Fruit fly (Drosophila melanogaster) whole organism, prepupa: ENCODE data around the gene p23.

Experiments used
- Blimp-1 ChIP-seq: fragments of 200-800 bp; sonication (Bioruptor generic); optimal IDR thresholded peaks from 3 replicates; lab custom pipeline; 2017; ENCODE audit warnings: missing biosample characterization, missing genetic modification characterization, mild to moderate bottlenecking, moderate library complexity, missing genetic modification reagents
- CG10631 ChIP-seq: fragments of 200-800 bp; sonication (Bioruptor generic); optimal IDR thresholded peaks from 2 replicates; lab custom pipeline; 2016; ENCODE audit warnings: missing biosample characterization, missing genetic modification characterization
- CG10669 ChIP-seq: fragments of 200-800 bp; sonication (Bioruptor generic); optimal IDR thresholded peaks from 3 replicates; lab custom pipeline; 2018; ENCODE audit warnings: missing biosample characterization, mild to moderate bottlenecking, missing genetic modification characterization, moderate library complexity
- CG11902 ChIP-seq: fragments of 200-800 bp; sonication (Bioruptor generic); optimal IDR thresholded peaks from 3 replicates; lab custom pipeline; 2016; ENCODE audit warnings: missing biosample characterization, missing genetic modification characterization
- CG15336 ChIP-seq: fragments of 200-800 bp; sonication (Bioruptor generic); IDR thresholded peaks from 2 replicates; pipeline ENCODE4 v1.3.6; 2022; ENCODE audit warnings: missing biosample characterization, missing genetic modification characterization
- CG1621 ChIP-seq: fragments of 200-800 bp; sonication (Bioruptor generic); optimal IDR thresholded peaks from 3 replicates; lab custom pipeline; 2018; ENCODE audit warnings: missing biosample characterization, mild to moderate bottlenecking, missing genetic modification characterization
- CG16779 ChIP-seq: fragments of 200-800 bp; sonication (Bioruptor generic); optimal IDR thresholded peaks from 3 replicates; lab custom pipeline; 2017; ENCODE audit warnings: missing biosample characterization, mild to moderate bottlenecking, missing genetic modification characterization
- CG3032 ChIP-seq: fragments of 200-800 bp; optimal IDR thresholded peaks from 2 replicates; lab custom pipeline; 2019; ENCODE audit warnings: missing biosample characterization, mild to moderate bottlenecking, missing genetic modification characterization, moderate library complexity
- CG31627 ChIP-seq: fragments of 200-800 bp; sonication (Bioruptor generic); optimal IDR thresholded peaks from 3 replicates; lab custom pipeline; 2016; ENCODE audit warnings: missing biosample characterization, missing genetic modification characterization
- CG32006 ChIP-seq: fragments of 200-800 bp; sonication (Bioruptor generic); optimal IDR thresholded peaks from 3 replicates; lab custom pipeline; 2017; ENCODE audit warnings: missing biosample characterization, mild to moderate bottlenecking, missing genetic modification characterization
- CG34406 ChIP-seq: fragments of 200-800 bp; sonication (Bioruptor generic); optimal IDR thresholded peaks from 3 replicates; lab custom pipeline; 2016; ENCODE audit warnings: missing biosample characterization, missing genetic modification characterization
- CG3919 ChIP-seq: fragments of 200-800 bp; sonication (Bioruptor generic); optimal IDR thresholded peaks from 3 replicates; lab custom pipeline; 2016; ENCODE audit warnings: missing biosample characterization, missing genetic modification characterization
- CG4318 ChIP-seq: fragments of 200-800 bp; sonication (Bioruptor generic); optimal IDR thresholded peaks from 3 replicates; lab custom pipeline; 2017; ENCODE audit warnings: missing biosample characterization, mild to moderate bottlenecking, missing genetic modification characterization
- CG6276 ChIP-seq: fragments of 200-800 bp; sonication (Bioruptor generic); optimal IDR thresholded peaks from 2 replicates; lab custom pipeline; 2017; ENCODE audit warnings: missing biosample characterization, mild to moderate bottlenecking, missing genetic modification characterization
- CG6792 ChIP-seq: fragments of 200-800 bp; sonication (Bioruptor generic); optimal IDR thresholded peaks from 3 replicates; lab custom pipeline; 2016; ENCODE audit warnings: missing biosample characterization, missing genetic modification characterization
- CG6808 ChIP-seq: fragments of 200-800 bp; sonication (Bioruptor generic); optimal IDR thresholded peaks from 3 replicates; lab custom pipeline; 2017; ENCODE audit warnings: missing biosample characterization, missing genetic modification characterization, mild to moderate bottlenecking, moderate library complexity, missing genetic modification reagents
- CG6854 ChIP-seq: fragments of 200-800 bp; sonication (Bioruptor generic); optimal IDR thresholded peaks from 2 replicates; lab custom pipeline; 2017; ENCODE audit warnings: missing biosample characterization, mild to moderate bottlenecking, missing genetic modification characterization
- CG7368 ChIP-seq: fragments of 200-800 bp; sonication (Bioruptor generic); optimal IDR thresholded peaks from 3 replicates; lab custom pipeline; 2016; ENCODE audit warnings: missing biosample characterization, missing genetic modification characterization
- CG8119 ChIP-seq: fragments of 200-800 bp; sonication (Bioruptor generic); IDR thresholded peaks from 3 replicates; pipeline ENCODE4 v1.3.6; 2022; ENCODE audit warnings: missing biosample characterization, missing genetic modification characterization
- CG8319 ChIP-seq: fragments of 200-800 bp; sonication (Bioruptor generic); optimal IDR thresholded peaks from 3 replicates; lab custom pipeline; 2016; ENCODE audit warnings: missing biosample characterization, missing genetic modification characterization
- CG8632 ChIP-seq: fragments of 200-800 bp; sonication (Bioruptor generic); optimal IDR thresholded peaks from 3 replicates; lab custom pipeline; 2016; ENCODE audit warnings: missing biosample characterization, missing genetic modification characterization
- CG9139 ChIP-seq: fragments of 200-800 bp; sonication (Bioruptor generic); optimal IDR thresholded peaks from 3 replicates; lab custom pipeline; 2017; ENCODE audit warnings: missing biosample characterization, mild to moderate bottlenecking, missing genetic modification characterization
- Eip78C ChIP-seq: fragments of 200-800 bp; sonication (Bioruptor generic); peaks from one replicate; lab custom pipeline; 2016; ENCODE audit warnings: missing biosample characterization, missing genetic modification characterization
- Eip93F ChIP-seq: fragments of 200-800 bp; sonication (Bioruptor generic); optimal IDR thresholded peaks from 2 replicates; lab custom pipeline; 2016; ENCODE audit warnings: missing biosample characterization, mild to moderate bottlenecking, missing genetic modification characterization
- Ets21C ChIP-seq: fragments of 200-800 bp; sonication (Bioruptor generic); optimal IDR thresholded peaks from 3 replicates; lab custom pipeline; 2016; ENCODE audit warnings: missing biosample characterization, missing genetic modification characterization
- Ets96B ChIP-seq: fragments of 200-800 bp; optimal IDR thresholded peaks from 2 replicates; lab custom pipeline; 2019; ENCODE audit warnings: missing biosample characterization, mild to moderate bottlenecking, missing genetic modification characterization, moderate library complexity
- Gug ChIP-seq: fragments of 200-800 bp; sonication (Bioruptor generic); IDR thresholded peaks from 2 replicates; pipeline ENCODE4 v1.3.6; 2022; ENCODE audit warnings: missing biosample characterization, missing genetic modification characterization
- Hr38 ChIP-seq: sonication (Bioruptor generic); optimal IDR thresholded peaks from 2 replicates; lab custom pipeline; 2016; ENCODE audit warnings: missing biosample characterization, missing genetic modification characterization
- Hr39 ChIP-seq: fragments of 200-800 bp; sonication (Bioruptor generic); optimal IDR thresholded peaks from 2 replicates; lab custom pipeline; 2016; ENCODE audit warnings: missing biosample characterization, missing genetic modification characterization
- Hr4 ChIP-seq: fragments of 200-800 bp; sonication (Bioruptor generic); optimal IDR thresholded peaks from 3 replicates; lab custom pipeline; 2016; ENCODE audit warnings: missing biosample characterization, missing genetic modification characterization
- Lpt ChIP-seq: fragments of 200-800 bp; sonication (Bioruptor generic); optimal IDR thresholded peaks from 3 replicates; lab custom pipeline; 2016; ENCODE audit warnings: missing biosample characterization, missing genetic modification characterization
- Met ChIP-seq: fragments of 200-800 bp; sonication (Bioruptor generic); optimal IDR thresholded peaks from 3 replicates; lab custom pipeline; 2016; ENCODE audit warnings: missing biosample characterization, missing genetic modification characterization
- OdsH ChIP-seq: fragments of 200-800 bp; sonication (Bioruptor generic); optimal IDR thresholded peaks from 3 replicates; lab custom pipeline; 2016; ENCODE audit warnings: missing biosample characterization, missing genetic modification characterization
- Smox ChIP-seq: fragments of 200-800 bp; sonication (Bioruptor generic); optimal IDR thresholded peaks from 3 replicates; lab custom pipeline; 2016; ENCODE audit warnings: missing biosample characterization, missing genetic modification characterization
- Sox102F ChIP-seq: fragments of 200-800 bp; sonication (Bioruptor generic); optimal IDR thresholded peaks from 2 replicates; lab custom pipeline; 2016; ENCODE audit warnings: missing biosample characterization, mild to moderate bottlenecking, missing genetic modification characterization
- Sox14 ChIP-seq: fragments of 200-800 bp; sonication (Bioruptor generic); optimal IDR thresholded peaks from 3 replicates; lab custom pipeline; 2016; ENCODE audit warnings: missing biosample characterization, missing genetic modification characterization
- Sox15 ChIP-seq: fragments of 200-800 bp; sonication (Bioruptor generic); optimal IDR thresholded peaks from 3 replicates; lab custom pipeline; 2016; ENCODE audit warnings: missing biosample characterization, missing genetic modification characterization
- achi ChIP-seq: fragments of 200-800 bp; sonication (Bioruptor generic); optimal IDR thresholded peaks from 3 replicates; lab custom pipeline; 2016; ENCODE audit warnings: missing biosample characterization, missing genetic modification characterization
- acj6 ChIP-seq: fragments of 200-800 bp; sonication (Bioruptor generic); optimal IDR thresholded peaks from 3 replicates; lab custom pipeline; 2016; ENCODE audit warnings: missing biosample characterization, missing genetic modification characterization
- cyc ChIP-seq: fragments of 200-800 bp; sonication (Bioruptor generic); optimal IDR thresholded peaks from 3 replicates; lab custom pipeline; 2016; ENCODE audit warnings: missing biosample characterization, missing genetic modification characterization
- dsx ChIP-seq: fragments of 200-800 bp; optimal IDR thresholded peaks from 3 replicates; lab custom pipeline; 2019; ENCODE audit warnings: missing biosample characterization, mild to moderate bottlenecking, missing genetic modification characterization, moderate library complexity; ENCODE audit not compliant: poor library complexity, severe bottlenecking
- eg ChIP-seq: fragments of 200-800 bp; sonication (Bioruptor generic); IDR thresholded peaks from 3 replicates; pipeline ENCODE4 v1.3.6; 2022; ENCODE audit warnings: missing biosample characterization, missing genetic modification characterization
- esn ChIP-seq: fragments of 200-800 bp; sonication (Bioruptor generic); optimal IDR thresholded peaks from 2 replicates; lab custom pipeline; 2016; ENCODE audit warnings: missing biosample characterization, mild to moderate bottlenecking, missing genetic modification characterization, moderate library complexity
- fd85E ChIP-seq: fragments of 200-800 bp; sonication (Bioruptor generic); optimal IDR thresholded peaks from 3 replicates; lab custom pipeline; 2016; ENCODE audit warnings: missing biosample characterization, missing genetic modification characterization
- lz ChIP-seq: fragments of 200-800 bp; sonication (Bioruptor generic); optimal IDR thresholded peaks from 3 replicates; lab custom pipeline; 2016; ENCODE audit warnings: missing biosample characterization, missing genetic modification characterization
- pdm3 ChIP-seq: fragments of 200-800 bp; sonication (Bioruptor generic); optimal IDR thresholded peaks from 3 replicates; lab custom pipeline; 2016; ENCODE audit warnings: missing biosample characterization, missing genetic modification characterization
- salr ChIP-seq, 2 experiments: fragments of 200-800 bp; sonication (Bioruptor generic); optimal IDR thresholded peaks; 3 replicates each; lab custom pipeline; 2016 to 2018; ENCODE audit warnings: missing biosample characterization in 2 of 2, missing genetic modification characterization in 2 of 2, mild to moderate bottlenecking in 1 of 2
- spab ChIP-seq: fragments of 200-800 bp; sonication (Bioruptor generic); optimal IDR thresholded peaks from 2 replicates; lab custom pipeline; 2017; ENCODE audit warnings: missing biosample characterization, mild to moderate bottlenecking, missing genetic modification characterization, missing genetic modification reagents
- svp ChIP-seq: fragments of 200-800 bp; sonication (Bioruptor generic); peaks from one replicate; lab custom pipeline; 2016; ENCODE audit warnings: missing biosample characterization, missing genetic modification characterization
- topi ChIP-seq: fragments of 200-800 bp; sonication (Bioruptor generic); optimal IDR thresholded peaks from 3 replicates; lab custom pipeline; 2016; ENCODE audit warnings: missing biosample characterization, missing genetic modification characterization
- vri ChIP-seq: fragments of 200-800 bp; sonication (Bioruptor generic); optimal IDR thresholded peaks from 3 replicates; lab custom pipeline; 2016; ENCODE audit warnings: missing biosample characterization, mild to moderate bottlenecking, missing genetic modification characterization

The p23 gene

DNA sequence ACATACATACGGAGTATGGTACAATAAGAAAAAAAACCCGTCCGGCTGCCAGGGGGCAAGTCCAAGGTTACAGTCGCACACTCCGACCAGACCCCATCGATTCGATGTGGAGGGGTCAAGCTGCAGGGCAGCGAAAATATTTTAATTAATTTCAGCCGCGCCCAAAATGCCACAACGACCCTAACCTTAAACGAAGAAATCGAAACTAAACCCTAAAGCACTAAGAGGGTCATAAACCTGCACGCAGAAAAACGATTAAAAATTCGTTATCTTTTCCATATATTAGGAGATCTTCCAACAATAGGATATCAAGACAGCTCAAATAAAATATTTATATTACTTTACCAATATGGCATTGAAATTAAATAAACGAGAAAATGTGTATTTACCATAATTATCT, 24.2 kb downstream of the p23 start (continued):
- TF ChIP-seq lz (GFP tag; lab: Kevin White, UChicago), result peak; percentile 18

- TF ChIP-seq topi (peak; percentile 53), CG31627 (peak; percentile 66), Hr38 (GFP tag; lab: Kevin White, UChicago) (no peak), Eip78C (GFP tag; lab: Kevin White, UChicago) (peak; percentile 82), Eip93F (GFP tag; lab: Kevin White, UChicago) (peak; percentile 27), acj6 (GFP tag; lab: Kevin White, UChicago) (no peak), salr (GFP tag; optimal IDR thresholded peaks at IDR 0.05; lab: Kevin White, UChicago) (peak in 1 of 2 experiments; percentile 40), cyc (peak; percentile 38), CG8632 (GFP tag; lab: Kevin White, UChicago) (peak; percentile 16), Hr4 (GFP tag; lab: Kevin White, UChicago) (peak; percentile 83), Met (GFP tag; lab: Kevin White, UChicago) (peak; percentile 65), Smox (no peak), Blimp-1 (no peak), Sox14 (peak; percentile 59), CG10631 (peak; percentile 51), vri (GFP tag; lab: Kevin White, UChicago) (peak; percentile 55), Gug (no peak), pdm3 (GFP tag; lab: Kevin White, UChicago) (peak; percentile 67), CG8119 (GFP tag; lab: Robert Waterston, UW) (no peak), CG3032 (tag; lab: Kevin White, UChicago) (no peak), svp (GFP tag; lab: Kevin White, UChicago) (peak; percentile 73), fd85E (GFP tag; lab: Kevin White, UChicago) (no peak), CG15336 (GFP tag; lab: Robert Waterston, UW) (no peak), Sox102F (GFP tag; lab: Kevin White, UChicago) (peak; percentile 48), CG9139 (GFP tag; lab: Kevin White, UChicago) (no peak), eg (GFP tag; lab: Robert Waterston, UW) (no peak), Ets96B (tag; lab: Kevin White, UChicago) (peak; percentile 29), CG6808 (GFP tag; lab: Kevin White, UChicago) (no peak), CG16779 (tag; lab: Kevin White, UChicago) (peak; percentile 9), achi (peak; percentile 59), Hr39 (peak; percentile 58), Lpt (GFP tag; lab: Kevin White, UChicago) (peak; percentile 54), CG8319 (GFP tag; lab: Kevin White, UChicago) (no peak), CG6792 (GFP tag; lab: Kevin White, UChicago) (peak; percentile 35), Ets21C (GFP tag; lab: Kevin White, UChicago) (peak; percentile 13), CG34406 (GFP tag; lab: Kevin White, UChicago) (peak; percentile 42), spab (GFP tag; lab: Kevin White, UChicago) (no peak), CG11902 (GFP tag; lab: Kevin White, UChicago) (no peak), Sox15 (GFP tag; lab: Kevin White, UChicago) (no peak), CG4318 (no peak), CG6854 (GFP tag; lab: Kevin White, UChicago) (no peak), CG10669 (GFP tag; lab: Kevin White, UChicago) (peak; percentile 41), CG3919 (GFP tag; lab: Kevin White, UChicago) (peak; percentile 53), CG7368 (GFP tag; lab: Kevin White, UChicago) (no peak), CG6276 (GFP tag; lab: Kevin White, UChicago) (peak; percentile 80), CG32006 (GFP tag; lab: Kevin White, UChicago) (peak; percentile 78), dsx (no peak), esn (GFP tag; lab: Kevin White, UChicago) (peak; percentile 64), OdsH (peak; percentile 73), CG1621 (tag; lab: Kevin White, UChicago) (no peak)
These were observed 24.8 kb downstream of the p23 start for dm6 chr3R:9702567-9702966.
